Fruit fly (Drosophila melanogaster) whole organism, embryonic: ENCODE measurements around the gene CG45045.

ENCODE experiments used
- B-H2 ChIP-seq: fragments of 200-800 bp; sonication (Bioruptor generic); optimal IDR thresholded peaks from 2 replicates; lab custom pipeline; 2018; ENCODE audit warnings: missing biosample characterization, mild to moderate bottlenecking, missing genetic modification characterization
- Bteb2 ChIP-seq: fragments of 200-800 bp; sonication (Bioruptor generic); optimal IDR thresholded peaks from 2 replicates; lab custom pipeline; 2016; ENCODE audit warnings: missing biosample characterization, missing genetic modification characterization
- CG1024 ChIP-seq: fragments of 200-800 bp; sonication (Bioruptor generic); IDR thresholded peaks from 2 replicates; pipeline ENCODE4 v1.3.6; 2022; ENCODE audit warnings: missing biosample characterization, missing genetic modification characterization
- CG10321 ChIP-seq: fragments of 200-800 bp; sonication (Bioruptor generic); IDR thresholded peaks from 2 replicates; pipeline ENCODE4 v1.3.6; 2022; ENCODE audit warnings: missing biosample characterization, missing genetic modification characterization
- CG10959 ChIP-seq: fragments of 200-800 bp; sonication (Bioruptor generic); IDR thresholded peaks from 2 replicates; pipeline ENCODE4 v1.3.6; 2022; ENCODE audit warnings: missing biosample characterization, missing genetic modification characterization
- CG11723 ChIP-seq: fragments of 200-800 bp; sonication (Bioruptor generic); optimal IDR thresholded peaks from 2 replicates; lab custom pipeline; 2017; ENCODE audit warnings: missing biosample characterization, mild to moderate bottlenecking, missing genetic modification characterization
- CG12155 ChIP-seq: fragments of 200-800 bp; sonication (Bioruptor generic); optimal IDR thresholded peaks from 3 replicates; lab custom pipeline; 2016; ENCODE audit warnings: missing biosample characterization, missing genetic modification characterization
- CG12236 ChIP-seq: fragments of 200-800 bp; sonication (Bioruptor generic); optimal IDR thresholded peaks from 2 replicates; lab custom pipeline; 2016; ENCODE audit warnings: missing biosample characterization, missing genetic modification characterization
- CG14050 ChIP-seq: fragments of 200-800 bp; sonication (Bioruptor generic); IDR thresholded peaks from 3 replicates; pipeline ENCODE4 v1.3.6; 2022; ENCODE audit warnings: missing biosample characterization, missing genetic modification characterization
- CG14710 ChIP-seq: fragments of 200-800 bp; sonication (Bioruptor generic); optimal IDR thresholded peaks from 3 replicates; lab custom pipeline; 2019; ENCODE audit warnings: missing biosample characterization, mild to moderate bottlenecking, missing genetic modification characterization, moderate library complexity
- CG15011 ChIP-seq: fragments of 200-800 bp; sonication (Bioruptor generic); optimal IDR thresholded peaks from 3 replicates; lab custom pipeline; 2018; ENCODE audit warnings: missing biosample characterization, mild to moderate bottlenecking, missing genetic modification characterization
- CG15269 ChIP-seq: fragments of 200-800 bp; sonication (Bioruptor generic); optimal IDR thresholded peaks from 2 replicates; lab custom pipeline; 2018; ENCODE audit warnings: missing biosample characterization, mild to moderate bottlenecking, missing genetic modification characterization, moderate library complexity
- CG15514 ChIP-seq: fragments of 200-800 bp; sonication (Bioruptor generic); optimal IDR thresholded peaks from 3 replicates; lab custom pipeline; 2017; ENCODE audit warnings: missing biosample characterization, missing genetic modification characterization, mild to moderate bottlenecking, moderate library complexity, missing genetic modification reagents
- CG1792 ChIP-seq: fragments of 200-800 bp; sonication (Bioruptor generic); optimal IDR thresholded peaks from 2 replicates; lab custom pipeline; 2016; ENCODE audit warnings: missing biosample characterization, missing genetic modification characterization
- CG2712 ChIP-seq: fragments of 200-800 bp; optimal IDR thresholded peaks from 3 replicates; lab custom pipeline; 2019; ENCODE audit warnings: missing biosample characterization, mild to moderate bottlenecking, missing genetic modification characterization, moderate library complexity
- CG3065 ChIP-seq: fragments of 200-800 bp; sonication (Bioruptor generic); optimal IDR thresholded peaks from 2 replicates; lab custom pipeline; 2016; ENCODE audit warnings: missing biosample characterization, missing genetic modification characterization
- CG31365 ChIP-seq: fragments of 200-800 bp; sonication (Bioruptor generic); optimal IDR thresholded peaks from 2 replicates; lab custom pipeline; 2018; ENCODE audit warnings: missing biosample characterization, mild to moderate bottlenecking, missing genetic modification characterization
- CG4360 ChIP-seq: fragments of 200-800 bp; sonication (Bioruptor generic); IDR thresholded peaks from 2 replicates; pipeline ENCODE4 v1.3.6; 2022; ENCODE audit warnings: missing biosample characterization, missing genetic modification characterization
- CG5953 ChIP-seq: fragments of 200-800 bp; sonication (Bioruptor generic); IDR thresholded peaks from 2 replicates; pipeline ENCODE4 v1.3.6; 2022; ENCODE audit warnings: missing biosample characterization, missing genetic modification characterization
- CG8924 ChIP-seq: fragments of 200-800 bp; optimal IDR thresholded peaks from 3 replicates; lab custom pipeline; 2019; ENCODE audit warnings: missing biosample characterization, mild to moderate bottlenecking, missing genetic modification characterization, moderate library complexity
- Chrac-16 ChIP-seq: fragments of 200-800 bp; sonication (Bioruptor generic); optimal IDR thresholded peaks from 3 replicates; lab custom pipeline; 2016; ENCODE audit warnings: missing biosample characterization, missing genetic modification characterization
- CkIIα-i1 ChIP-seq: fragments of 200-800 bp; sonication (Bioruptor generic); IDR thresholded peaks from 2 replicates; pipeline ENCODE4 v1.3.6; 2022; ENCODE audit warnings: missing biosample characterization, missing genetic modification characterization
- Dip2 ChIP-seq: fragments of 200-800 bp; sonication (Bioruptor generic); IDR thresholded peaks from 2 replicates; pipeline ENCODE4 v1.3.6; 2022; ENCODE audit warnings: missing biosample characterization, missing genetic modification characterization
- E2f1 ChIP-seq: fragments of 200-800 bp; sonication (Bioruptor generic); IDR thresholded peaks from 2 replicates; pipeline ENCODE4 v1.3.6; 2022; ENCODE audit warnings: missing biosample characterization, missing genetic modification characterization
- Fer3 ChIP-seq: fragments of 200-800 bp; sonication (Bioruptor generic); optimal IDR thresholded peaks from 2 replicates; lab custom pipeline; 2018; ENCODE audit warnings: missing biosample characterization, mild to moderate bottlenecking, missing genetic modification characterization, moderate library complexity
- GATAe ChIP-seq: fragments of 200-800 bp; sonication (Bioruptor generic); conservative IDR thresholded peaks from 2 replicates; pipeline ENCODE4 v1.3.6; 2022; ENCODE audit warnings: missing biosample characterization, missing genetic modification characterization
- HLH54F ChIP-seq: fragments of 200-800 bp; sonication (Bioruptor generic); optimal IDR thresholded peaks from 3 replicates; lab custom pipeline; 2016; ENCODE audit warnings: missing biosample characterization, missing genetic modification characterization
- Optix ChIP-seq: fragments of 200-800 bp; sonication (Bioruptor generic); IDR thresholded peaks from 3 replicates; pipeline ENCODE4 v1.3.6; 2022; ENCODE audit warnings: missing biosample characterization, missing genetic modification characterization
- Sin3A ChIP-seq: fragments of >200 bp; optimal IDR thresholded peaks from 2 replicates; lab custom pipeline; 2018
- Stat92E ChIP-seq, 3 experiments: fragments of >200 bp in 2 of 3; fragments of 200-800 bp in 1 of 3; sonication (Bioruptor generic) in 1 of 3; optimal IDR thresholded peaks; 2 replicates each; lab custom pipeline; 2017 to 2019; ENCODE audit warnings: missing biosample characterization in 3 of 3, missing genetic modification characterization in 3 of 3, mild to moderate bottlenecking in 1 of 3, moderate library complexity in 1 of 3
- az2 ChIP-seq: fragments of 200-800 bp; sonication (Bioruptor generic); optimal IDR thresholded peaks from 3 replicates; lab custom pipeline; 2016; ENCODE audit warnings: missing biosample characterization, missing genetic modification characterization
- bab2 ChIP-seq: fragments of 200-800 bp; sonication (Bioruptor generic); optimal IDR thresholded peaks from 2 replicates; lab custom pipeline; 2016; ENCODE audit warnings: missing biosample characterization, missing genetic modification characterization
- cas ChIP-seq: fragments of 200-800 bp; sonication (Bioruptor generic); IDR thresholded peaks from 2 replicates; pipeline ENCODE4 v1.3.6; 2022; ENCODE audit warnings: missing biosample characterization, missing genetic modification characterization
- crol ChIP-seq: fragments of 200-800 bp; sonication (Bioruptor generic); IDR thresholded peaks from 2 replicates; pipeline ENCODE4 v1.3.6; 2022; ENCODE audit warnings: missing biosample characterization, missing genetic modification characterization
- danr ChIP-seq: fragments of 200-800 bp; sonication (Bioruptor generic); IDR thresholded peaks from 2 replicates; pipeline ENCODE4 v1.3.6; 2022; ENCODE audit warnings: missing biosample characterization, missing genetic modification characterization
- dati ChIP-seq: fragments of 200-800 bp; sonication (Bioruptor generic); IDR thresholded peaks from 2 replicates; pipeline ENCODE4 v1.3.6; 2022; ENCODE audit warnings: missing biosample characterization, missing genetic modification characterization
- ftz-f1 ChIP-seq: fragments of 200-800 bp; sonication (Bioruptor generic); optimal IDR thresholded peaks from 2 replicates; lab custom pipeline; 2016; ENCODE audit warnings: missing biosample characterization, missing genetic modification characterization
- hth ChIP-seq: fragments of >200 bp; optimal IDR thresholded peaks from 2 replicates; lab custom pipeline; 2017; ENCODE audit warnings: inconsistent platforms
- klu ChIP-seq: fragments of 200-800 bp; sonication (Bioruptor generic); IDR thresholded peaks from 2 replicates; pipeline ENCODE4 v1.3.6; 2022; ENCODE audit warnings: missing biosample characterization, missing genetic modification characterization
- otp ChIP-seq: fragments of 200-800 bp; sonication (Bioruptor generic); IDR thresholded peaks from 3 replicates; pipeline ENCODE4, ENCODE4 v1.3.6; 2022; ENCODE audit warnings: missing biosample characterization, missing genetic modification characterization
- pnt ChIP-seq: fragments of 200-800 bp; sonication (Bioruptor generic); optimal IDR thresholded peaks from 3 replicates; lab custom pipeline; 2016; ENCODE audit warnings: missing biosample characterization, missing genetic modification characterization
- sima ChIP-seq: fragments of 200-800 bp; sonication (Bioruptor generic); optimal IDR thresholded peaks from 2 replicates; lab custom pipeline; 2016; ENCODE audit warnings: missing biosample characterization, missing genetic modification characterization
- sisA ChIP-seq: fragments of 200-800 bp; sonication (Bioruptor generic); IDR thresholded peaks from 2 replicates; pipeline ENCODE4 v1.3.6; 2022; ENCODE audit warnings: missing biosample characterization, missing genetic modification characterization
- slbo ChIP-seq: fragments of 200-800 bp; sonication (Bioruptor generic); IDR thresholded peaks from 2 replicates; pipeline ENCODE4 v1.3.6; 2022; ENCODE audit warnings: missing biosample characterization, missing genetic modification characterization
- sna ChIP-seq: fragments of 200-800 bp; sonication (Bioruptor generic); IDR thresholded peaks from 2 replicates; pipeline ENCODE4 v1.3.6; 2022; ENCODE audit warnings: missing biosample characterization, missing genetic modification characterization; ENCODE audit not compliant: partially characterized antibody
- tgo ChIP-seq: fragments of 200-800 bp; sonication (Bioruptor generic); IDR thresholded peaks from 3 replicates; pipeline ENCODE4 v1.3.6; 2022; ENCODE audit warnings: missing biosample characterization, missing genetic modification characterization
- tup ChIP-seq: fragments of 200-800 bp; sonication (Bioruptor generic); optimal IDR thresholded peaks from 2 replicates; lab custom pipeline; 2016; ENCODE audit warnings: missing biosample characterization, mild to moderate bottlenecking, missing genetic modification characterization, moderate library complexity
- twi ChIP-seq: fragments of 200-800 bp; optimal IDR thresholded peaks from 2 replicates; lab custom pipeline; 2019; ENCODE audit warnings: missing biosample characterization, mild to moderate bottlenecking, missing genetic modification characterization, moderate library complexity
- usp ChIP-seq: fragments of >200 bp; optimal IDR thresholded peaks from 2 replicates; lab custom pipeline; 2017; ENCODE audit warnings: missing biosample characterization, missing genetic modification characterization
- vnd ChIP-seq: fragments of 200-800 bp; sonication (Bioruptor generic); IDR thresholded peaks from 3 replicates; pipeline ENCODE4 v1.3.6; 2022; ENCODE audit warnings: missing biosample characterization, missing genetic modification characterization; ENCODE audit not compliant: partially characterized antibody
- yki ChIP-seq: fragments of >200 bp; optimal IDR thresholded peaks from 3 replicates; lab custom pipeline; 2018
- zf30C ChIP-seq: fragments of 200-800 bp; sonication (Bioruptor generic); optimal IDR thresholded peaks from 3 replicates; lab custom pipeline; 2018; ENCODE audit warnings: missing biosample characterization, mild to moderate bottlenecking, missing genetic modification characterization

Gene CG45045

dm6 chr3R:17700488-17701130 is 33.2 kb downstream of the CG45045 start (continued):
- TF ChIP-seq Fer3 (tag; lab: Kevin White, UChicago) (peak; percentile 98), twi (tag; lab: Kevin White, UChicago) (peak; percentile 96), danr (peak; percentile 96), Optix (GFP tag; lab: Robert Waterston, UW) (peak; percentile 93), CG3065 (GFP tag; lab: Kevin White, UChicago) (peak; percentile 94), CG2712 (peak; percentile 99), bab2 (GFP tag; lab: Kevin White, UChicago) (peak; percentile 80), Bteb2 (GFP tag; lab: Kevin White, UChicago) (peak; percentile 79), CG14710 (tag; lab: Kevin White, UChicago) (peak; percentile 97), CG10321 (peak; percentile 83), HLH54F (GFP tag; lab: Kevin White, UChicago) (peak; percentile 82), yki (no peak), E2f1 (GFP tag; lab: Robert Waterston, UW) (peak; percentile 99), otp (GFP tag; lab: Robert Waterston, UW) (peak; percentile 91; the same call in 2 of the 3 replicates), Chrac-16 (GFP tag; lab: Kevin White, UChicago) (peak; percentile 95), CkIIα-i1 (peak; percentile 69; the same call in 1 of the 2 replicates), sima (GFP tag; lab: Kevin White, UChicago) (peak; percentile 67), CG1024 (GFP tag; lab: Robert Waterston, UW) (peak; percentile 85), CG8924 (peak; percentile 100), GATAe (GFP tag; lab: Robert Waterston, UW) (peak; percentile 92), hth (no peak), tup (GFP tag; lab: Kevin White, UChicago) (peak; percentile 90), CG4360 (GFP tag; lab: Robert Waterston, UW) (peak; percentile 71; the same call in 1 of the 2 replicates), tgo (GFP tag; lab: Robert Waterston, UW) (peak; percentile 99), CG15011 (GFP tag; lab: Kevin White, UChicago) (peak; percentile 93), CG5953 (GFP tag; lab: Robert Waterston, UW) (peak; percentile 95), Sin3A (lab: Kevin White, UChicago) (no peak), ftz-f1 (GFP tag; lab: Kevin White, UChicago) (peak; percentile 29), sna (GFP tag; lab: Robert Waterston, UW) (0 out of 2 replicates have a peak, but pooled peaks have one; percentile 32), dati (peak; percentile 92), CG31365 (tag; lab: Kevin White, UChicago) (peak; percentile 63), CG10959 (GFP tag; lab: Robert Waterston, UW) (peak; percentile 88), crol (GFP tag; lab: Robert Waterston, UW) (peak; percentile 99), az2 (GFP tag; lab: Kevin White, UChicago) (peak; percentile 97), cas (GFP tag; lab: Robert Waterston, UW) (peak; percentile 95), CG12236 (GFP tag; lab: Kevin White, UChicago) (no peak), usp (GFP tag; lab: Kevin White, UChicago) (no peak), Stat92E (GFP tag; optimal IDR thresholded peaks at IDR 0.05; lab: Kevin White, UChicago) (peak in 1 of 3 experiments; percentile 88), CG14050 (GFP tag; lab: Robert Waterston, UW) (peak; percentile 97), CG1792 (GFP tag; lab: Kevin White, UChicago) (peak; percentile 40), pnt (GFP tag; lab: Kevin White, UChicago) (peak; percentile 67), CG12155 (GFP tag; lab: Kevin White, UChicago) (peak; percentile 96), CG15514 (peak; percentile 94), klu (GFP tag; lab: Robert Waterston, UW) (peak; percentile 97), vnd (GFP tag; lab: Robert Waterston, UW) (no peak), sisA (peak; percentile 97), zf30C (no peak), CG11723 (peak; percentile 96), CG15269 (tag; lab: Kevin White, UChicago) (peak; percentile 99), Dip2 (GFP tag; lab: Robert Waterston, UW) (peak; percentile 73), slbo (GFP tag; lab: Robert Waterston, UW) (peak; percentile 99), B-H2 (GFP tag; lab: Kevin White, UChicago) (peak; percentile 99)
